Fruit fly (Drosophila melanogaster): ENCODE data around the gene Edg78E.

DNA sequence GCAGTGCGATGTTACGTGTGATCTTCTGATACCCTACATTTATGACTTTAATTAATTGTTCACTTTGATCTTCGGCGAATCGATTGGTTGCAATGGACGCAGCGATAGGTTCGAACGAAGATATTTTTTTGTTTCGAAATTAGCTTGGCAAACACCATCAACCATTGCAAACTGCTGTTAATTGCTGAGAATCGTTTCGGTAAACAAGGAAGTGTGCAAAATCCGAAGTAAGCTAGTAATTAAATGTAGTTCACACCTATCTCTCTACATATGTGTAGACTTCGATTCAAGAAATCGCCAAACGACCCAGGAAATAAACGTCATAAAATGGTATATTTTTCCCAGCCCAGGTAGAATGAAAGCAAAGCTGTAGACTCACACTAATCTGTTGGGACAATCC, 772 bp upstream of the Edg78E start, which contains the start of gene CG43702:
- TF ChIP-seq ttk (optimal IDR thresholded peaks at IDR 0.05) (no peak), h (optimal IDR thresholded peaks at IDR 0.05) (no peak), Myc (optimal IDR thresholded peaks at IDR 0.05) (no peak)

All from Kc167 (cell line).